Worm (Caenorhabditis elegans) whole organism, young adult: ENCODE results near the gene clec-176.

Source experiments
- B0019.2 ChIP-seq: fragments of 200-800 bp; sonication (Bioruptor generic); conservative IDR thresholded peaks from 2 replicates; pipeline ENCODE4 v1.3.6; 2022; ENCODE audit warnings: missing genetic modification reagents, missing genetic modification characterization, missing compliant biosample characterization
- B0035.1 ChIP-seq: sonication (generic microtip); optimal IDR thresholded peaks from 2 replicates; lab custom pipeline; 2016; ENCODE audit warnings: missing genetic modification characterization, mild to moderate bottlenecking, missing compliant biosample characterization, missing genotype, missing genetic modification reagents
- F22D6.2 ChIP-seq: sonication (generic microtip); optimal IDR thresholded peaks from 2 replicates; lab custom pipeline; 2016; ENCODE audit warnings: mild to moderate bottlenecking, missing genetic modification characterization, missing compliant biosample characterization
- F23B12.7 ChIP-seq: sonication (generic microtip); optimal IDR thresholded peaks from 2 replicates; lab custom pipeline; 2017; ENCODE audit warnings: missing genetic modification characterization, mild to moderate bottlenecking, missing compliant biosample characterization, antibody characterized with exemption, moderate library complexity; ENCODE audit not compliant: insufficient read depth
- F33H1.4 ChIP-seq: fragments of 200-800 bp; sonication (Bioruptor generic); IDR thresholded peaks from 2 replicates; pipeline ENCODE4 v1.3.6; 2022; ENCODE audit warnings: missing genetic modification reagents, missing genetic modification characterization, missing compliant biosample characterization
- F49E8.2 ChIP-seq: sonication (generic microtip); optimal IDR thresholded peaks from 3 replicates; lab custom pipeline; 2017; ENCODE audit warnings: missing genetic modification characterization, mild to moderate bottlenecking, missing compliant biosample characterization, antibody characterized with exemption, moderate library complexity; ENCODE audit not compliant: insufficient read depth
- F57A8.1 ChIP-seq: fragments of 200-800 bp; sonication (Bioruptor generic); optimal IDR thresholded peaks from 2 replicates; lab custom pipeline; 2018; ENCODE audit warnings: mild to moderate bottlenecking, missing genetic modification characterization, moderate library complexity, missing compliant biosample characterization
- K12H6.12 ChIP-seq: fragments of 200-800 bp; sonication (Bioruptor generic); optimal IDR thresholded peaks from 2 replicates; lab custom pipeline; 2018; ENCODE audit warnings: mild to moderate bottlenecking, missing genetic modification characterization, missing compliant biosample characterization
- T26A5.8 ChIP-seq: sonication (generic microtip); optimal IDR thresholded peaks from 2 replicates; lab custom pipeline; 2016; ENCODE audit warnings: missing genetic modification characterization, missing compliant biosample characterization
- Y95B8A.8 ChIP-seq: fragments of 200-800 bp; sonication (Bioruptor generic); IDR thresholded peaks from 2 replicates; pipeline ENCODE4 v1.3.6; 2022; ENCODE audit warnings: missing genetic modification reagents, missing genetic modification characterization, missing compliant biosample characterization
- ZK185.1 ChIP-seq: sonication (generic microtip); optimal IDR thresholded peaks from 2 replicates; lab custom pipeline; 2016; ENCODE audit warnings: mild to moderate bottlenecking, missing genetic modification characterization, missing compliant biosample characterization; ENCODE audit not compliant: poor library complexity, severe bottlenecking
- ama-1 ChIP-seq, 3 experiments: fragments of 150-350 bp in 1 of 3; sonication (generic microtip) in 2 of 3; optimal IDR thresholded peaks; 2 replicates each; lab custom pipeline; 2014 to 2018; ENCODE audit warnings: missing biosample characterization in 2 of 3, missing genetic modification characterization in 2 of 3, missing genetic modification reagents in 2 of 3
- athp-1 ChIP-seq: sonication (generic microtip); optimal IDR thresholded peaks from 2 replicates; lab custom pipeline; 2017; ENCODE audit warnings: mild to moderate bottlenecking, missing genetic modification characterization, missing compliant biosample characterization
- attf-5 ChIP-seq: fragments of 200-800 bp; sonication (Bioruptor generic); optimal IDR thresholded peaks from 2 replicates; lab custom pipeline; 2018; ENCODE audit warnings: mild to moderate bottlenecking, missing genetic modification characterization, missing compliant biosample characterization
- ccch-3 ChIP-seq: fragments of 200-800 bp; sonication (Bioruptor generic); optimal IDR thresholded peaks from 2 replicates; lab custom pipeline; 2018; ENCODE audit warnings: mild to moderate bottlenecking, missing genetic modification characterization, missing compliant biosample characterization
- ceh-91 ChIP-seq: fragments of 200-800 bp; sonication (Bioruptor generic); IDR thresholded peaks from 2 replicates; pipeline ENCODE4 v1.3.6; 2022; ENCODE audit warnings: missing genetic modification reagents, missing genetic modification characterization, missing compliant biosample characterization
- dpff-1 ChIP-seq: sonication (generic microtip); optimal IDR thresholded peaks from 2 replicates; lab custom pipeline; 2017; ENCODE audit warnings: mild to moderate bottlenecking, missing genetic modification characterization, missing compliant biosample characterization
- dpl-1 ChIP-seq: fragments of 150-350 bp; optimal IDR thresholded peaks from 2 replicates; lab custom pipeline; 2014; ENCODE audit warnings: missing biosample characterization, missing genetic modification reagents, missing genetic modification characterization
- efl-1 ChIP-seq: fragments of 150-350 bp; optimal IDR thresholded peaks from 2 replicates; lab custom pipeline; 2014; ENCODE audit warnings: missing biosample characterization, missing genetic modification reagents, missing genetic modification characterization
- egrh-3 ChIP-seq: fragments of 200-800 bp; sonication (Bioruptor generic); IDR thresholded peaks from 2 replicates; pipeline ENCODE4 v1.3.6; 2022; ENCODE audit warnings: missing genetic modification reagents, missing genetic modification characterization, missing compliant biosample characterization
- hmg-20 ChIP-seq: fragments of 200-800 bp; sonication (Bioruptor generic); IDR thresholded peaks from 2 replicates; pipeline ENCODE4 v1.3.6; 2022; ENCODE audit warnings: missing genetic modification reagents, missing genetic modification characterization, missing compliant biosample characterization
- hrde-1 ChIP-seq: sonication (generic microtip); optimal IDR thresholded peaks from 2 replicates; lab custom pipeline; 2016; ENCODE audit warnings: missing genetic modification characterization, mild to moderate bottlenecking, missing compliant biosample characterization, moderate library complexity, missing genotype, missing genetic modification reagents, borderline replicate concordance
- hsf-1 ChIP-seq: fragments of 200-800 bp; sonication (Bioruptor generic); IDR thresholded peaks from 2 replicates; pipeline ENCODE4 v1.3.6; 2022; ENCODE audit warnings: missing genetic modification reagents, missing genetic modification characterization, missing compliant biosample characterization
- lag-1 ChIP-seq: fragments of 200-800 bp; sonication (Bioruptor generic); IDR thresholded peaks from 2 replicates; pipeline ENCODE4 v1.3.6; 2022; ENCODE audit warnings: missing genetic modification reagents, missing genetic modification characterization, missing compliant biosample characterization
- let-607 ChIP-seq, 2 experiments: fragments of 200-800 bp in 1 of 2; sonication (Bioruptor generic) in 1 of 2; sonication (generic microtip) in 1 of 2; optimal IDR thresholded peaks; 2 replicates each; lab custom pipeline; 2016 to 2018; ENCODE audit warnings: mild to moderate bottlenecking in 2 of 2, missing compliant biosample characterization in 2 of 2, missing genetic modification characterization in 2 of 2, moderate library complexity in 2 of 2, missing genotype in 1 of 2
- lin-35 ChIP-seq, 3 experiments: fragments of 150-350 bp in 2 of 3; sonication (generic microtip) in 1 of 3; optimal IDR thresholded peaks; 2 replicates each; lab custom pipeline; 2014 to 2018; ENCODE audit warnings: missing biosample characterization in 3 of 3, missing genetic modification characterization in 3 of 3, missing genetic modification reagents in 3 of 3
- lin-54 ChIP-seq: fragments of 200-800 bp; sonication (Bioruptor generic); optimal IDR thresholded peaks from 2 replicates; lab custom pipeline; 2018; ENCODE audit warnings: mild to moderate bottlenecking, missing genetic modification characterization, missing compliant biosample characterization
- madf-3 ChIP-seq: fragments of 200-800 bp; sonication (Bioruptor generic); IDR thresholded peaks from 2 replicates; pipeline ENCODE4 v1.3.6; 2022; ENCODE audit warnings: missing genetic modification reagents, missing genetic modification characterization, missing compliant biosample characterization
- nhr-179 ChIP-seq: sonication (generic microtip); optimal IDR thresholded peaks from 2 replicates; lab custom pipeline; 2016; ENCODE audit warnings: mild to moderate bottlenecking, missing genetic modification characterization, missing compliant biosample characterization
- nhr-27 ChIP-seq: fragments of 200-800 bp; sonication (Bioruptor generic); optimal IDR thresholded peaks from 2 replicates; lab custom pipeline; 2018; ENCODE audit warnings: mild to moderate bottlenecking, missing genetic modification characterization, moderate library complexity, missing compliant biosample characterization
- nhr-80 ChIP-seq: sonication (generic microtip); optimal IDR thresholded peaks from 2 replicates; lab custom pipeline; 2016; ENCODE audit warnings: missing genetic modification characterization, missing compliant biosample characterization
- nhr-90 ChIP-seq: sonication (generic microtip); optimal IDR thresholded peaks from 2 replicates; lab custom pipeline; 2016; ENCODE audit warnings: missing genotype, mild to moderate bottlenecking, missing genetic modification characterization, missing compliant biosample characterization
- pbrm-1 ChIP-seq: fragments of 200-800 bp; sonication (Bioruptor generic); IDR thresholded peaks from 2 replicates; pipeline ENCODE4 v1.3.6; 2022; ENCODE audit warnings: missing genetic modification reagents, missing genetic modification characterization, missing compliant biosample characterization
- rcor-1 ChIP-seq: fragments of 200-800 bp; sonication (Bioruptor generic); IDR thresholded peaks from 2 replicates; pipeline ENCODE4 v1.3.6; 2022; ENCODE audit warnings: missing genetic modification reagents, missing genetic modification characterization, missing compliant biosample characterization
- repo-1 ChIP-seq: sonication (generic microtip); optimal IDR thresholded peaks from 2 replicates; lab custom pipeline; 2017; ENCODE audit warnings: mild to moderate bottlenecking, missing genetic modification characterization, missing compliant biosample characterization
- snpc-1.1 ChIP-seq: sonication (generic microtip); optimal IDR thresholded peaks from 2 replicates; lab custom pipeline; 2017; ENCODE audit warnings: missing genetic modification characterization, mild to moderate bottlenecking, missing compliant biosample characterization, antibody characterized with exemption, moderate library complexity, missing genotype, missing genetic modification reagents; ENCODE audit not compliant: insufficient read depth
- snpc-1.3 ChIP-seq: sonication (generic microtip); optimal IDR thresholded peaks from 2 replicates; lab custom pipeline; 2017; ENCODE audit warnings: missing genetic modification characterization, mild to moderate bottlenecking, missing compliant biosample characterization, antibody characterized with exemption, moderate library complexity, missing genotype, missing genetic modification reagents; ENCODE audit not compliant: insufficient read depth
- ztf-22 ChIP-seq: fragments of 200-800 bp; sonication (Bioruptor generic); optimal IDR thresholded peaks from 2 replicates; lab custom pipeline; 2018; ENCODE audit warnings: mild to moderate bottlenecking, missing genetic modification characterization, moderate library complexity, missing compliant biosample characterization
- ztf-25 ChIP-seq: fragments of 200-800 bp; sonication (Bioruptor generic); IDR thresholded peaks from 2 replicates; pipeline ENCODE4 v1.3.6; 2022; ENCODE audit warnings: missing genetic modification reagents, missing genetic modification characterization, missing compliant biosample characterization
- ztf-6 ChIP-seq: fragments of 200-800 bp; sonication (Bioruptor generic); IDR thresholded peaks from 2 replicates; pipeline ENCODE4 v1.3.6; 2022; ENCODE audit warnings: missing genetic modification reagents, missing genetic modification characterization, missing compliant biosample characterization

clec-176 gene

ce11 chrIV:4982477-4982876 is 1.4 kb upstream of the clec-176 start, which contains the start of gene E03H12.4:
Gene E03H12.4 (plus strand): TSS chrIV:4982596.
- TF ChIP-seq ZK185.1 (no peak), snpc-1.1 (tag; lab: Kevin White, UChicago) (no peak), K12H6.12 (tag; lab: Kevin White, UChicago) (no peak), F57A8.1 (GFP tag; lab: Kevin White, UChicago) (no peak), F22D6.2 (tag; lab: Kevin White, UChicago) (no peak), T26A5.8 (tag; lab: Kevin White, UChicago) (no peak), madf-3 (GFP tag; lab: Robert Waterston, UW) (no peak), pbrm-1 (GFP tag; lab: Robert Waterston, UW) (no peak), B0019.2 (GFP tag; lab: Robert Waterston, UW) (no peak), rcor-1 (GFP tag; lab: Robert Waterston, UW) (no peak), egrh-3 (GFP tag; lab: Robert Waterston, UW) (no peak), nhr-80 (tag; lab: Kevin White, UChicago) (no peak), athp-1 (no peak), hrde-1 (tag; lab: Kevin White, UChicago) (no peak), nhr-179 (tag; lab: Kevin White, UChicago) (no peak)

- TF ChIP-seq let-607 (tag; optimal IDR thresholded peaks at IDR 0.05; lab: Kevin White, UChicago) (no peak), nhr-90 (tag; lab: Kevin White, UChicago) (no peak), ztf-6 (no peak), dpff-1 (tag; lab: Kevin White, UChicago) (no peak), ztf-22 (no peak), B0035.1 (tag; lab: Kevin White, UChicago) (no peak), ceh-91 (GFP tag; lab: Robert Waterston, UW) (no peak), ccch-3 (GFP tag; lab: Kevin White, UChicago) (no peak), Y95B8A.8 (GFP tag; lab: Robert Waterston, UW) (no peak)
Measured at ce11 chrIV:4986246-4986645, 2.4 kb downstream of the clec-176 start, which contains the start of gene clec-177. Gene clec-177 (plus strand): TSS chrIV:4986546.

DNA sequence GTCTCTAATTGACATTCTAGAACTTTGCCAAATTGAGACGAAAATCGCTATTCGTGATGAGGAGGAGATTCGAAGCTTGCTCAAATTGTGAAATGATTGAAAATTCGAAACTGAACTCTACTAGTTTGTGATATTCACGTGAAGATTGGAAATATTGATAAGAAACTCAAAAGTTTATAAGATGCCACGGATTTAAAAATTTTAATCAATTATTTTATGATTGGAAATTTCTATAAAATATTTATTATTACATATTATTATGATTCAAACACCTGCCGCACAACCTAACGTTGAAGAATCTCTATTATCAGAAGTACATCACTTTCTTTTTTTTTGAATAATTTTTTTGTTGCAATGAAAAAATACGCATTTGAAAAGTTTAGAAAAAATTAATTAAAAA is 4.7 kb downstream of the clec-176 start, which contains the start of gene E03H12.7:
TSS of gene E03H12.7 (minus strand) at position 101 of the 400 bp plus-strand sequence.
- TF ChIP-seq snpc-1.3 (tag; lab: Kevin White, UChicago), result no peak
- no peak for TF ChIP-seq lin-35 (GFP tag; optimal IDR thresholded peaks at IDR 0.05; lab: Kevin White, UChicago)
- no peak for TF ChIP-seq ztf-25
- TF ChIP-seq hsf-1 (GFP tag; lab: Robert Waterston, UW), result no peak
- no peak for TF ChIP-seq hmg-20 (GFP tag; lab: Robert Waterston, UW)
- TF ChIP-seq lag-1 (GFP tag; lab: Robert Waterston, UW), result no peak
- no peak for TF ChIP-seq lin-54 (GFP tag; lab: Kevin White, UChicago)
- TF ChIP-seq F33H1.4 (GFP tag; lab: Robert Waterston, UW), result no peak
- TF ChIP-seq ccch-3 (GFP tag; lab: Kevin White, UChicago), result no peak
- TF ChIP-seq pbrm-1 (GFP tag; lab: Robert Waterston, UW), result no peak
- TF ChIP-seq F49E8.2 (tag; lab: Kevin White, UChicago), result no peak

DNA sequence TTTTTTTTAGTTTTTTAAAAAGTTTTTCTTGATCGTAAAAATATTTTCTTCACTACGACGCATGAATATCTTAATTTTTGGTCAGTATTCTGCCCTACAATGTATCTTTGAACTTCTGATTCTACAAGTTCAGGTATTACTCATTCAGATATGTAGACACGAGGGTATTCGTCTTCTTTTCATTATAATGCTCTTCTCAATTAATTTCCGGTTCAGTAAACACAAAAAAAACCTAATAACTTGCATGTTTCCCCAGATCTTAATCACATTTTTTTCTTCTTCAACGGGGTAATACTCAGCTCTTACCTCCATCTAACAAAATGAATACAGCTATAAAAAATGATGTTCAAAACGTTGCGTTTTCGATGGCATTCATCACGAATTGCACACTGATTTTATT is 8.2 kb downstream of the clec-176 start, which contains the start of gene str-162:
TSS of gene str-162 (plus strand) at position 301 of the 400 bp plus-strand sequence.
- TF ChIP-seq dpl-1 (GFP tag; lab: Kevin White, UChicago) (no peak), F23B12.7 (no peak), attf-5 (GFP tag; lab: Kevin White, UChicago) (no peak), efl-1 (no peak), ztf-22 (no peak), nhr-27 (tag; lab: Kevin White, UChicago) (no peak), repo-1 (tag; lab: Kevin White, UChicago) (no peak), ama-1 (optimal IDR thresholded peaks at IDR 0.05; lab: Kevin White, UChicago) (no peak), ama-1 (GFP tag; optimal IDR thresholded peaks at IDR 0.05; lab: Kevin White, UChicago) (no peak)
